Worm (Caenorhabditis elegans) whole organism, early embryonic: Measurements from ENCODE around the gene cutl-2.

ENCODE experiments used
- ceh-13 ChIP-seq: fragments of 200-800 bp; sonication (Bioruptor generic); optimal IDR thresholded peaks from 2 replicates; lab custom pipeline; 2018; ENCODE audit warnings: mild to moderate bottlenecking, missing genetic modification characterization, missing compliant biosample characterization
- ceh-36 ChIP-seq: sonication (generic microtip); optimal IDR thresholded peaks from 2 replicates; lab custom pipeline; 2016; ENCODE audit warnings: missing genetic modification characterization, inconsistent platforms, missing compliant biosample characterization

ce11 chrII:9690067-9690632 is 34.3 kb downstream of the cutl-2 start:
- TF ChIP-seq ceh-36 (tag; lab: Kevin White, UChicago) = no peak
- no peak for TF ChIP-seq ceh-13 (GFP tag; lab: Kevin White, UChicago)
